Worm (Caenorhabditis elegans): ENCODE data around the gene K03H1.9.

K03H1.9 gene

DNA sequence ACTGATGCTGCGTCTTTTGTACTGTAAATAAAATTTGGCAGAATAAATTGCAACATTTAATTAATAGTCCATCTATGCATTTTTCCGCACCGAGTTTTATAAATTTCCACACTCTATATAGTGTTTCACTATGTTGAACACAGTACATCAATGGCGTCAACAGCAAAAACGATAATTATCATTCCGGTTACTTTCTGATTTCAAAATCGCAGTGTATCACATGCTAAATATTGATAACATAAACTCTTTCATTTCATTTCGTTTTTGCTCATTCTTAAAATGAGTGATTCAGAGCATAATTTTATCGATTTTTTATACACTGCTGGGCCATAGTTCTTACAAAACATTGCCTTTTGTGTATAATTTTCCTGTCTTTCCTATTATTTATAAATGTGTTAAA is 19.0 kb downstream of the K03H1.9 start:
- TF ChIP-seq lsy-27 (tag; optimal IDR thresholded peaks at IDR 0.05; ENCODE audit: borderline replicate concordance, insufficient read depth) (no peak), pbrm-1 (GFP tag; IDR thresholded peaks at IDR 0.05) (no peak), aptf-3 (GFP tag; IDR thresholded peaks at IDR 0.05) (no peak), nhr-80 (tag; optimal IDR thresholded peaks at IDR 0.05) (peak; percentile 57), atf-7 (tag; optimal IDR thresholded peaks at IDR 0.05) (no peak), cebp-1 (GFP tag; IDR thresholded peaks at IDR 0.05) (no peak), cebp-1 (tag; optimal IDR thresholded peaks at IDR 0.05) (peak; percentile 50), ceh-79 (tag; optimal IDR thresholded peaks at IDR 0.05) (no peak)

DNA sequence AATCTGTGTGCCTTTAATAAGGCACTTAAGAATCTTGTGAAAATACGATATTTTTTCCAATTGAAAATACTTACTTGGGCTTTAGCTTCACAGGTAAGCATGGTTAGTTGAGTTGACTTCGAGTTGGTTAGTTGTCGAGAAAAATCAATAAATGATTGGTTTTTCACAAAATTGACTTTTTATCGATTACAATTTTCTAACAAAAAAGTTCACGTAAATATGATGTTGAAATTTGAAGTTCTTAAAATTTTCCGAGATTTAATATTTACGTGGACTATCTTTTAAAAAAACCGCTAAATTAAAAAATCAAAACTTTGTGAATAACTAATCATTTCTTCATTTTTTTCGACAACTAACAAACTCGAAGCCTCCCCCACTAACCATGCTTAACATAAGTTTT is 20.5 kb downstream of the K03H1.9 start, which contains the start of gene F40F12.3:
TSS of gene F40F12.3 (minus strand) at position 101 of the 400 bp plus-strand sequence.
- TF ChIP-seq ztf-6 (GFP tag; IDR thresholded peaks at IDR 0.05): no peak
- TF ChIP-seq F33H1.4 (GFP tag; IDR thresholded peaks at IDR 0.05): no peak
- no peak for TF ChIP-seq F57C9.4 (tag; optimal IDR thresholded peaks at IDR 0.05)
- no peak for TF ChIP-seq ztf-3 (GFP tag; optimal IDR thresholded peaks at IDR 0.05)
- no peak for TF ChIP-seq Y53F4B.3 (GFP tag; IDR thresholded peaks at IDR 0.05)
- TF ChIP-seq attf-5 (GFP tag; optimal IDR thresholded peaks at IDR 0.05): no peak
- TF ChIP-seq egrh-3 (GFP tag; IDR thresholded peaks at IDR 0.05): no peak
- no peak for TF ChIP-seq snpc-1.3 (tag; optimal IDR thresholded peaks at IDR 0.05; ENCODE audit: insufficient read depth)
- no peak for TF ChIP-seq K11D2.4 (GFP tag; IDR thresholded peaks at IDR 0.05)
- TF ChIP-seq hlh-26 (GFP tag; conservative IDR thresholded peaks at IDR 0.05): no peak
- TF ChIP-seq mes-4 (tag; optimal IDR thresholded peaks at IDR 0.05): no peak
- TF ChIP-seq akir-1 (GFP tag; optimal IDR thresholded peaks at IDR 0.05): no peak

DNA sequence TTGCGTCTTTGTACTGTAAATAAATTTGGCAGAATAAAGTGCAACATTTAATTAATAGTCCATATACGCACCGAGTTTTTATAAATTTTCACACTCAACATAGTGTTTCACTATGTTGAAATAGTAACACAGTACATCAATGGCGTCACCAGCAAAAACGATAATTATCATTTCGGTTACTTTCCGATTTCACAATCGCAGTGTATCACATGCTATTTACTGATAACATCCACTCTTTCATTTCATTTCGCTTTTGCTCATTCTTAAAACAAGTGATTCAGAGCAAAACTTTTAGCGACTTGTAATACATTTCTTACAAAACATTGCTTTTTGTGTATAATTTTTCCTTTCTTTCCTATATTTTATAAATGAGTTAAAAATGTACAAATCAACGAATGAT is 27.6 kb downstream of the K03H1.9 start, which contains the start of gene cbp-3:
TSS of gene cbp-3 (plus strand) at position 272 of the 400 bp plus-strand sequence.
- peak; percentile 69 for TF ChIP-seq nhr-80 (tag; optimal IDR thresholded peaks at IDR 0.05)
- peak; percentile 95 for TF ChIP-seq cebp-1 (GFP tag; IDR thresholded peaks at IDR 0.05)
- peak; percentile 95 for TF ChIP-seq cebp-1 (tag; optimal IDR thresholded peaks at IDR 0.05)
- TF ChIP-seq T26A5.8 (tag; optimal IDR thresholded peaks at IDR 0.05): no peak
- TF ChIP-seq ztf-26 (tag; optimal IDR thresholded peaks at IDR 0.05): no peak
- TF ChIP-seq somi-1 (GFP tag; optimal IDR thresholded peaks at IDR 0.05): no peak

DNA sequence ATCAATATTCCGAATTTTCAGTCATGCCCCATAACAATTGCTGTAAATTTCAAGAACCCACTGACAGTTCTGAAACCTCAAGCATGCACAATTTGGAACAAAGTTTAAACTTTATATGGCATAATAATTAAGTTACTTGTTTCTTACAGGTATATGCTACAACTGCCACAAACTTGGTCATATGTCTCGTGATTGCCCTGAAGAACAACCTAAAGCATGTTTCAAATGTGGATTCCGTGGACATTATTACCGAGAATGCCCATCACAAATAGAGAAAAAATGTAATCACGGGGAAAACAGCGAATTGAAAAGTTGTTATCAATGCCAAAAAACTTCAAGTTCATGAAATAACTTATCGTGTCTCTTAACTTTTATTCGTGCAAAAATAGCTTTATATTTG is 28.3 kb downstream of the K03H1.9 start:
- TF ChIP-seq Y67H2A.10 (GFP tag; conservative IDR thresholded peaks at IDR 0.05) (no peak), egl-18 (GFP tag; IDR thresholded peaks at IDR 0.05) (no peak), nhr-80 (tag; optimal IDR thresholded peaks at IDR 0.05) (peak; percentile 37)

DNA sequence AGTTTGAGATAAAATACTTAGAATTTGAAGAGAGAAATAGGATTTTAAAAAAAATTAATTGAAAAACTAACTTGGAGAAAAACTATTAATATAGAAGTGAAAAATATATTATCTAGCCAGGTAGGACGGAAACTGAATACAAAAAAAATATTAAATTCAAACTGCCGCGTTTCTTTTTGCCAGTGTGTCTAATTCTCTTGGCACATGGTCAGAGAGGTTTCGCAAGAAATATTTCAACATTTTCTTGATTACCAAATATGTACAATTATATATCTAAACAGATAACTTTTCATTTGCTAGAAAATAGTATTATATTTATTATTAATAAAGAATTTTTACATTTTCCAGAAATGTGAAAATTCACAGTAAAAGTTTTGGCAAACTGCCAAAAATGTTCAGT is 28.8 kb downstream of the K03H1.9 start:
- TF ChIP-seq bed-2 (GFP tag; IDR thresholded peaks at IDR 0.05): no peak
- TF ChIP-seq hmg-1.2 (GFP tag; IDR thresholded peaks at IDR 0.05): no peak
- TF ChIP-seq lin-35 (GFP tag; optimal IDR thresholded peaks at IDR 0.05): peak in 1 of 3 experiments; percentile 43
- TF ChIP-seq cebp-1 (GFP tag; IDR thresholded peaks at IDR 0.05): peak; percentile 80; the same call in 1 of the 2 replicates
- TF ChIP-seq cebp-1 (tag; optimal IDR thresholded peaks at IDR 0.05): peak; percentile 93

DNA sequence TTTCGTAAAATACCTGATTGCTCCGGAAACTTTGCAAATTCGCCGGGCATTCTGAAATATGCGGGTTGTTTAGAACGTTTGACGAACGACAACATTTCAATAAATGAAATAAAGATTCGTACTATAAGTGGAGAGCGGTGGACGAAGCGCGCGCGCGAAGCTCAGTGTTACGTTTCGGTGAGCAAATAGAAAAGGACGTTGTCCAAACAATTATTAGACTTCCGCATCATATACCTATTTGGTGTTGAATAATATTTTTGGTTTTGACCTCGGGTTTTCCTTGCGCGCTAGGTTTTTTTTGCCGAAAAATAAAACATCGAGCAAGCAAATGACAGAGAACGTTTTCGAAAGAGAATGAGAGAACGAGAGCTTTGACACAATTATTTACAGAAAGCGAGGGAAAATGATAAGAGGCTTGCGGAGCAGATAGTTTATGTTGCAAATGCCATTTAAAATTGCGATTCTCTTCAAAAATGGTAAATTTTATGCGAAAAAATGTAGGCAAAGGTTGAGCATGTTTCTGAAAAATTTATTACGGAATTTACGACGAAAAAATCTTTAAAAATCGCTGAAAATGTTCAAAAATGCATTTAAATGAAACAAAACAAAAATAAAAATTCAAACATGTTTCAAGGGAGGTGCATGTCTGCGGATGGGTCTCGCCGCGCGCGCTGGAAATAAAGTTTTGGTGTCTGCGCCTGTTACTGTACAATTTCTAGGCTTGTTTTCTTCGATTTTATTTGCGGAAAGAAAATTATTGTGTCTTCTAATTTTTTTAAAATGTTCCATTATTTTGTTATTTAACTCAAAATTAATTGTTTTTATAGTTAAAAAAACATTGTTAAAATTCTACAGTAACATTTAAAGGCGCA is 30.4 kb downstream of the K03H1.9 start, which contains the start of the genes cyld-1 and F40F12.9:
TSS of gene cyld-1 (minus strand) at position 51 of the 872 bp plus-strand sequence.
TSS of gene F40F12.9 (plus strand) at position 721 of the 872 bp plus-strand sequence.
- TF ChIP-seq snpc-1.1 (tag; optimal IDR thresholded peaks at IDR 0.05; ENCODE audit: insufficient read depth) (peak; percentile 5), lsl-1 (GFP tag; optimal IDR thresholded peaks at IDR 0.05) (peak; percentile 86), madf-8 (GFP tag; conservative IDR thresholded peaks at IDR 0.05) (peak; percentile 55), madf-6 (GFP tag; IDR thresholded peaks at IDR 0.05) (peak; percentile 75), C17E4.6 (GFP tag; IDR thresholded peaks at IDR 0.05) (no peak), snpc-3.4 (tag; optimal IDR thresholded peaks at IDR 0.05) (peak; percentile 18), efl-1 (GFP tag; optimal IDR thresholded peaks at IDR 0.05) (peak; percentile 25), xnd-1 (tag; optimal IDR thresholded peaks at IDR 0.05) (peak; percentile 6), ceh-91 (GFP tag; IDR thresholded peaks at IDR 0.05) (peak; percentile 60), D2030.7 (GFP tag; IDR thresholded peaks at IDR 0.05) (peak; percentile 50), bed-1 (GFP tag; IDR thresholded peaks at IDR 0.05) (no peak)

Measured in whole organism, young adult.